Fruit fly (Drosophila melanogaster) whole organism, embryonic: ENCODE results near the gene CG45002.

Source experiments
- B-H1 ChIP-seq: fragments of 200-800 bp; sonication (Bioruptor generic); IDR thresholded peaks from 3 replicates; pipeline ENCODE4 v1.3.6; 2022; ENCODE audit warnings: missing biosample characterization, missing genetic modification characterization
- BtbVII ChIP-seq: fragments of 200-800 bp; sonication (Bioruptor generic); optimal IDR thresholded peaks from 3 replicates; lab custom pipeline; 2017; ENCODE audit warnings: missing biosample characterization, mild to moderate bottlenecking, missing genetic modification characterization
- CG12155 ChIP-seq: fragments of 200-800 bp; sonication (Bioruptor generic); optimal IDR thresholded peaks from 3 replicates; lab custom pipeline; 2016; ENCODE audit warnings: missing biosample characterization, missing genetic modification characterization
- CG12299 ChIP-seq: fragments of 200-800 bp; sonication (Bioruptor generic); optimal IDR thresholded peaks from 2 replicates; lab custom pipeline; 2018; ENCODE audit warnings: missing biosample characterization, mild to moderate bottlenecking, missing genetic modification characterization
- CG12391 ChIP-seq: fragments of 200-800 bp; sonication (Bioruptor generic); optimal IDR thresholded peaks from 3 replicates; lab custom pipeline; 2018; ENCODE audit warnings: missing biosample characterization, mild to moderate bottlenecking, missing genetic modification characterization, moderate library complexity
- CG12942 ChIP-seq: fragments of 200-800 bp; sonication (Bioruptor generic); optimal IDR thresholded peaks from 3 replicates; lab custom pipeline; 2016; ENCODE audit warnings: missing biosample characterization, missing genetic modification characterization
- CG15601 ChIP-seq: fragments of 200-800 bp; sonication (Bioruptor generic); optimal IDR thresholded peaks from 3 replicates; lab custom pipeline; 2019; ENCODE audit warnings: missing biosample characterization, mild to moderate bottlenecking, missing genetic modification characterization, moderate library complexity
- CG17361 ChIP-seq: fragments of 200-800 bp; sonication (Bioruptor generic); IDR thresholded peaks from 3 replicates; pipeline ENCODE4 v1.3.6; 2022; ENCODE audit warnings: missing biosample characterization, missing genetic modification characterization
- CG2875 ChIP-seq: fragments of 200-800 bp; sonication (Bioruptor generic); optimal IDR thresholded peaks from 2 replicates; lab custom pipeline; 2017; ENCODE audit warnings: missing biosample characterization, mild to moderate bottlenecking, missing genetic modification characterization, missing genetic modification reagents
- CG32772 ChIP-seq: fragments of 200-800 bp; sonication (Bioruptor generic); IDR thresholded peaks from 2 replicates; pipeline ENCODE4 v1.3.6; 2022; ENCODE audit warnings: missing biosample characterization, missing genetic modification characterization
- CG4730 ChIP-seq: fragments of 200-800 bp; sonication (Bioruptor generic); IDR thresholded peaks from 2 replicates; pipeline ENCODE4 v1.3.6; 2022; ENCODE audit warnings: missing biosample characterization, missing genetic modification characterization
- CG4820 ChIP-seq: fragments of 200-800 bp; sonication (Bioruptor generic); optimal IDR thresholded peaks from 3 replicates; lab custom pipeline; 2016; ENCODE audit warnings: missing biosample characterization, missing genetic modification characterization
- CG7786 ChIP-seq: fragments of 200-800 bp; sonication (Bioruptor generic); optimal IDR thresholded peaks from 2 replicates; lab custom pipeline; 2016; ENCODE audit warnings: missing biosample characterization, missing genetic modification characterization
- CG7928 ChIP-seq: fragments of 200-800 bp; sonication (Bioruptor generic); optimal IDR thresholded peaks from 2 replicates; lab custom pipeline; 2017; ENCODE audit warnings: missing biosample characterization, mild to moderate bottlenecking, missing genetic modification characterization
- CG8388 ChIP-seq: fragments of 200-800 bp; sonication (Bioruptor generic); optimal IDR thresholded peaks from 2 replicates; lab custom pipeline; 2019; ENCODE audit warnings: missing biosample characterization, mild to moderate bottlenecking, missing genetic modification characterization, moderate library complexity
- CG8944 ChIP-seq: fragments of 200-800 bp; sonication (Bioruptor generic); optimal IDR thresholded peaks from 3 replicates; lab custom pipeline; 2016; ENCODE audit warnings: missing biosample characterization, missing genetic modification characterization
- Chrac-16 ChIP-seq: fragments of 200-800 bp; sonication (Bioruptor generic); optimal IDR thresholded peaks from 3 replicates; lab custom pipeline; 2016; ENCODE audit warnings: missing biosample characterization, missing genetic modification characterization
- E2f2 ChIP-seq: fragments of 200-800 bp; sonication (Bioruptor generic); IDR thresholded peaks from 2 replicates; pipeline ENCODE4 v1.3.6; 2022; ENCODE audit warnings: missing biosample characterization, missing genetic modification characterization
- Ets65A ChIP-seq: fragments of 200-800 bp; sonication (Bioruptor generic); peaks from one replicate; lab custom pipeline; 2016; ENCODE audit warnings: missing biosample characterization, missing genetic modification characterization
- Hr51 ChIP-seq, 2 experiments: fragments of 200-800 bp; sonication (Bioruptor generic); optimal IDR thresholded peaks; 2 replicates in 1 of 2; 3 replicates in 1 of 2; lab custom pipeline; 2016 to 2018; ENCODE audit warnings: missing biosample characterization in 2 of 2, missing genetic modification characterization in 2 of 2, mild to moderate bottlenecking in 1 of 2, moderate library complexity in 1 of 2
- Hsf ChIP-seq: fragments of 200-800 bp; sonication (Bioruptor generic); optimal IDR thresholded peaks from 3 replicates; lab custom pipeline; 2016; ENCODE audit warnings: missing biosample characterization, missing genetic modification characterization
- Nf-YA ChIP-seq: fragments of 200-800 bp; sonication (Bioruptor generic); IDR thresholded peaks from 2 replicates; pipeline ENCODE4 v1.3.6; 2022; ENCODE audit warnings: missing biosample characterization, missing genetic modification characterization
- PHDP ChIP-seq: fragments of 200-800 bp; sonication (Bioruptor generic); optimal IDR thresholded peaks from 3 replicates; lab custom pipeline; 2018; ENCODE audit warnings: missing biosample characterization, mild to moderate bottlenecking, missing genetic modification characterization, moderate library complexity
- ase ChIP-seq: fragments of 200-800 bp; sonication (Bioruptor generic); IDR thresholded peaks from 3 replicates; pipeline ENCODE4 v1.3.6; 2022; ENCODE audit warnings: missing biosample characterization, missing genetic modification characterization
- bbx ChIP-seq: fragments of 200-800 bp; sonication (Bioruptor generic); IDR thresholded peaks from 2 replicates; pipeline ENCODE4 v1.3.6; 2022; ENCODE audit warnings: missing biosample characterization, missing genetic modification characterization; ENCODE audit not compliant: partially characterized antibody
- caup ChIP-seq: fragments of 200-800 bp; sonication (Bioruptor generic); optimal IDR thresholded peaks from 3 replicates; lab custom pipeline; 2017; ENCODE audit warnings: missing biosample characterization, mild to moderate bottlenecking, missing genetic modification characterization, moderate library complexity; ENCODE audit not compliant: severe bottlenecking
- chinmo ChIP-seq: fragments of 200-800 bp; sonication (Bioruptor generic); IDR thresholded peaks from 4 replicates; pipeline ENCODE4 v1.3.6; 2022; ENCODE audit warnings: missing biosample characterization, missing genetic modification characterization; ENCODE audit not compliant: partially characterized antibody
- dmrt11E ChIP-seq: fragments of 200-800 bp; sonication (Bioruptor generic); optimal IDR thresholded peaks from 3 replicates; lab custom pipeline; 2018; ENCODE audit warnings: missing biosample characterization, mild to moderate bottlenecking, missing genetic modification characterization, moderate library complexity
- dysf ChIP-seq: fragments of 200-800 bp; sonication (Bioruptor generic); IDR thresholded peaks from 3 replicates; pipeline ENCODE4 v1.3.6; 2022; ENCODE audit warnings: missing biosample characterization, missing genetic modification characterization
- ewg ChIP-seq: fragments of 200-800 bp; sonication (Bioruptor generic); optimal IDR thresholded peaks from 3 replicates; lab custom pipeline; 2017; ENCODE audit warnings: mild to moderate bottlenecking, missing biosample characterization, missing genetic modification reagents, missing genetic modification characterization
- exex ChIP-seq: fragments of 200-800 bp; sonication (Bioruptor generic); optimal IDR thresholded peaks from 4 replicates; lab custom pipeline; 2018; ENCODE audit warnings: missing biosample characterization, mild to moderate bottlenecking, missing genetic modification characterization, moderate library complexity
- gce ChIP-seq: fragments of 200-800 bp; sonication (Bioruptor generic); IDR thresholded peaks from 3 replicates; pipeline ENCODE4 v1.3.6; 2022; ENCODE audit warnings: missing biosample characterization, missing genetic modification characterization
- gsb ChIP-seq: fragments of 200-800 bp; sonication (Bioruptor generic); IDR thresholded peaks from 2 replicates; pipeline ENCODE4 v1.3.6; 2022; ENCODE audit warnings: missing biosample characterization, missing genetic modification characterization
- gsb-n ChIP-seq: fragments of 200-800 bp; sonication (Bioruptor generic); optimal IDR thresholded peaks from 3 replicates; lab custom pipeline; 2018; ENCODE audit warnings: missing biosample characterization, mild to moderate bottlenecking, missing genetic modification characterization
- h ChIP-seq: fragments of >200 bp; optimal IDR thresholded peaks from 2 replicates; lab custom pipeline; 2017
- hbn ChIP-seq: fragments of 200-800 bp; sonication (Bioruptor generic); IDR thresholded peaks from 2 replicates; pipeline ENCODE4 v1.3.6; 2022; ENCODE audit warnings: missing biosample characterization, missing genetic modification characterization; ENCODE audit not compliant: partially characterized antibody
- lab ChIP-seq: fragments of 200-800 bp; sonication (Bioruptor generic); optimal IDR thresholded peaks from 3 replicates; lab custom pipeline; 2017; ENCODE audit warnings: missing biosample characterization, missing genetic modification characterization, mild to moderate bottlenecking, moderate library complexity, missing genetic modification reagents
- lov ChIP-seq, 2 experiments: fragments of 200-800 bp in 1 of 2; fragments of >200 bp in 1 of 2; sonication (Bioruptor generic) in 1 of 2; IDR thresholded peaks in 1 of 2; optimal IDR thresholded peaks in 1 of 2; 2 replicates in 1 of 2; 3 replicates in 1 of 2; pipeline versions ENCODE4 v1.3.6 to Lab custom; 2017 to 2022; ENCODE audit warnings: missing biosample characterization in 1 of 2, missing genetic modification characterization in 1 of 2
- mam ChIP-seq: fragments of 200-800 bp; sonication (Bioruptor generic); optimal IDR thresholded peaks from 3 replicates; lab custom pipeline; 2016; ENCODE audit warnings: missing biosample characterization, missing genetic modification characterization
- onecut ChIP-seq: fragments of 200-800 bp; sonication (Bioruptor generic); IDR thresholded peaks from 2 replicates; pipeline ENCODE4 v1.3.6; 2022; ENCODE audit warnings: missing biosample characterization, missing genetic modification characterization
- org-1 ChIP-seq: fragments of 200-800 bp; sonication (Bioruptor generic); optimal IDR thresholded peaks from 2 replicates; lab custom pipeline; 2017; ENCODE audit warnings: missing biosample characterization, missing genetic modification characterization
- peb ChIP-seq: fragments of 200-800 bp; sonication (Bioruptor generic); IDR thresholded peaks from 2 replicates; pipeline ENCODE4 v1.3.6; 2022; ENCODE audit warnings: missing biosample characterization, missing genetic modification characterization
- run ChIP-seq: fragments of 200-800 bp; sonication (Bioruptor generic); optimal IDR thresholded peaks from 3 replicates; lab custom pipeline; 2018; ENCODE audit warnings: missing biosample characterization, mild to moderate bottlenecking, missing genetic modification characterization
- sd ChIP-seq: fragments of 200-800 bp; sonication (Bioruptor generic); optimal IDR thresholded peaks from 3 replicates; lab custom pipeline; 2018; ENCODE audit warnings: missing biosample characterization, mild to moderate bottlenecking, missing genetic modification characterization, moderate library complexity
- shn ChIP-seq: fragments of 200-800 bp; sonication (Bioruptor generic); optimal IDR thresholded peaks from 3 replicates; lab custom pipeline; 2016; ENCODE audit warnings: missing biosample characterization, missing genetic modification characterization
- ssp ChIP-seq: fragments of 200-800 bp; sonication (Bioruptor generic); IDR thresholded peaks from 2 replicates; pipeline ENCODE4 v1.3.6; 2022; ENCODE audit warnings: missing biosample characterization, missing genetic modification characterization
- tll ChIP-seq, 2 experiments: fragments of 200-800 bp in 1 of 2; fragments of >200 bp in 1 of 2; sonication (Bioruptor generic) in 1 of 2; optimal IDR thresholded peaks; 2 replicates each; lab custom pipeline; 2017 to 2019; ENCODE audit warnings: missing biosample characterization in 2 of 2, missing genetic modification characterization in 2 of 2, mild to moderate bottlenecking in 1 of 2, moderate library complexity in 1 of 2
- zen2 ChIP-seq: fragments of 200-800 bp; sonication (Bioruptor generic); IDR thresholded peaks from 3 replicates; pipeline ENCODE4 v1.3.6; 2022; ENCODE audit warnings: missing biosample characterization, missing genetic modification characterization; ENCODE audit not compliant: partially characterized antibody

The CG45002 gene

dm6 chrX:16930465-16931286 is 135.9 kb downstream of the CG45002 start (continued):
- TF ChIP-seq B-H1 (peak; percentile 72), peb (peak; percentile 55), lab (peak; percentile 75), Hsf (GFP tag; lab: Kevin White, UChicago) (peak; percentile 19), Nf-YA (GFP tag; lab: Robert Waterston, UW) (peak; percentile 62; the same call in 1 of the 2 replicates), Ets65A (GFP tag; lab: Kevin White, UChicago) (no peak), mam (GFP tag; lab: Kevin White, UChicago) (peak; percentile 41), CG12942 (peak; percentile 3), CG4820 (GFP tag; lab: Kevin White, UChicago) (peak; percentile 49), tll (GFP tag; optimal IDR thresholded peaks at IDR 0.05; lab: Kevin White, UChicago) (no peak), shn (GFP tag; lab: Kevin White, UChicago) (no peak), BtbVII (GFP tag; lab: Kevin White, UChicago) (peak; percentile 42), CG4730 (GFP tag; lab: Robert Waterston, UW) (peak; percentile 66), lov (optimal IDR thresholded peaks at IDR 0.05; lab: Kevin White, UChicago) (no peak), lov (GFP tag; IDR thresholded peaks at IDR 0.05; lab: Robert Waterston, UW) (no peak), gsb (peak; percentile 42; the same call in 1 of the 2 replicates), PHDP (tag; lab: Kevin White, UChicago) (peak; percentile 67), Hr51 (GFP tag; optimal IDR thresholded peaks at IDR 0.05; lab: Kevin White, UChicago) (peak in 1 of 2 experiments; percentile 72), CG12155 (GFP tag; lab: Kevin White, UChicago) (peak; percentile 28), chinmo (GFP tag; lab: Robert Waterston, UW) (peak; percentile 42; the same call in 1 of the 4 replicates), ewg (GFP tag; lab: Kevin White, UChicago) (peak; percentile 34), CG12391 (tag; lab: Kevin White, UChicago) (peak; percentile 63), CG7786 (GFP tag; lab: Kevin White, UChicago) (peak; percentile 13), dmrt11E (tag; lab: Kevin White, UChicago) (peak; percentile 31), gce (peak; percentile 63; the same call in 1 of the 3 replicates), E2f2 (GFP tag; lab: Robert Waterston, UW) (0 out of 2 replicates have a peak, but pooled peaks have one; percentile 10), CG7928 (peak; percentile 11), h (lab: Kevin White, UChicago) (no peak), run (tag; lab: Kevin White, UChicago) (peak; percentile 30), org-1 (GFP tag; lab: Kevin White, UChicago) (peak; percentile 19), CG8388 (GFP tag; lab: Kevin White, UChicago) (peak; percentile 45), dysf (GFP tag; lab: Robert Waterston, UW) (peak; percentile 80), CG8944 (no peak), CG2875 (peak; percentile 2), Chrac-16 (GFP tag; lab: Kevin White, UChicago) (peak; percentile 47), bbx (no peak), onecut (GFP tag; lab: Robert Waterston, UW) (peak; percentile 35), gsb-n (tag; lab: Kevin White, UChicago) (peak; percentile 57), ase (peak; percentile 60; the same call in 1 of the 3 replicates), CG15601 (peak; percentile 55), hbn (GFP tag; lab: Robert Waterston, UW) (no peak), CG12299 (peak; percentile 42), exex (no peak), CG32772 (GFP tag; lab: Robert Waterston, UW) (peak; percentile 73), zen2 (GFP tag; lab: Robert Waterston, UW) (no peak), caup (peak; percentile 44), sd (tag; lab: Kevin White, UChicago) (peak; percentile 33), CG17361 (GFP tag; lab: Robert Waterston, UW) (peak; percentile 72), ssp (GFP tag; lab: Robert Waterston, UW) (peak; percentile 51)
